Fruit fly (Drosophila melanogaster): ENCODE results near the gene Pc.

DNA sequence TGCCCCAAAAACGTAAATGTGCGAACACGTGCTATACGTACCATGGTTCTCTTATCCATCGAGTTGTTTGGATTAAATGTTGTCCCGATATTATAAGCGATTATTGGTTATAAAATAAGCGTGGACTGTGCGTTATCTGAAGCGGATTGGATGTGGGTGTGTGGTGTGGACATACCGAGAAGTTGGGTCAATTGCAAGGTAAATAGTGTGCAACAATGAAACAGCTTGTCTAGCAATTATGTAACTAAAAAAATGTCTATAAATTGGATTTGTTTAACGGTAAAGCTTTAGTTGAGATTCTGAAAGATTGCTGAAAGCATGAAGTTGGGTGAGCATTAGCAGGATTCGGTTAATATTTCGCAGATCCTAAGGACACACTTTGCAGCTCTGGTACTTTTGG is 60.1 kb downstream of the Pc start, which contains the start of gene CG43218:
- no peak for TF ChIP-seq psq (optimal IDR thresholded peaks at IDR 0.05)
- TF ChIP-seq Dll (optimal IDR thresholded peaks at IDR 0.05): no peak
- TF ChIP-seq pan (optimal IDR thresholded peaks at IDR 0.05): no peak
- TF ChIP-seq usp (GFP tag; optimal IDR thresholded peaks at IDR 0.05): no peak

Measured in whole organism.